Worm (Caenorhabditis elegans) whole organism, L1 larva: Measurements from ENCODE around the gene rnp-5.
A peak's percentile ranks its signal among the peaks of the same experiment; 100 is the strongest.

Experiments
- C16A3.4 ChIP-seq: fragments of 150-350 bp; optimal IDR thresholded peaks from 2 replicates; lab custom pipeline; 2014; ENCODE audit warnings: missing biosample characterization, missing genetic modification characterization
- aha-1 ChIP-seq: fragments of 150-350 bp; optimal IDR thresholded peaks from 2 replicates; lab custom pipeline; 2014; ENCODE audit warnings: missing biosample characterization, missing genetic modification characterization
- alr-1 ChIP-seq: fragments of 200-800 bp; sonication (Bioruptor generic); optimal IDR thresholded peaks from 2 replicates; lab custom pipeline; 2018; ENCODE audit warnings: borderline replicate concordance, mild to moderate bottlenecking, missing genetic modification characterization, missing compliant biosample characterization
- ama-1 ChIP-seq: fragments of 150-350 bp; optimal IDR thresholded peaks from 2 replicates; lab custom pipeline; 2014
- blmp-1 ChIP-seq: fragments of 150-350 bp; optimal IDR thresholded peaks from 2 replicates; lab custom pipeline; 2014; ENCODE audit warnings: missing biosample characterization, missing genetic modification characterization
- ceh-63 ChIP-seq: fragments of 200-800 bp; sonication (Bioruptor generic); optimal IDR thresholded peaks from 2 replicates; lab custom pipeline; 2018; ENCODE audit warnings: mild to moderate bottlenecking, missing genetic modification characterization, missing compliant biosample characterization
- ceh-82 ChIP-seq, 3 experiments: fragments of 150-350 bp in 1 of 3; sonication (generic microtip) in 2 of 3; optimal IDR thresholded peaks; 2 replicates each; lab custom pipeline; 2014 to 2017; ENCODE audit warnings: missing biosample characterization in 3 of 3, missing genetic modification characterization in 3 of 3
- ceh-88 ChIP-seq: fragments of 200-800 bp; sonication (Bioruptor generic); IDR thresholded peaks from 2 replicates; pipeline ENCODE4 v1.3.6; 2022; ENCODE audit warnings: missing genetic modification characterization, missing compliant biosample characterization
- ceh-90 ChIP-seq: sonication (generic microtip); optimal IDR thresholded peaks from 2 replicates; lab custom pipeline; 2016; ENCODE audit warnings: missing genetic modification characterization, missing compliant biosample characterization
- ces-1 ChIP-seq: fragments of 150-350 bp; optimal IDR thresholded peaks from 2 replicates; lab custom pipeline; 2014; ENCODE audit warnings: missing biosample characterization, missing genetic modification reagents, missing genetic modification characterization
- efl-1 ChIP-seq, 4 experiments: fragments of 150-350 bp; optimal IDR thresholded peaks in 3 of 4; peaks in 1 of 4; 1 replicate in 1 of 4; 2 replicates in 3 of 4; lab custom pipeline; 2014; ENCODE audit warnings: missing biosample characterization in 2 of 4, missing genetic modification characterization in 2 of 4, missing genetic modification reagents in 2 of 4
- efl-3 ChIP-seq: fragments of 200-800 bp; sonication (Bioruptor generic); optimal IDR thresholded peaks from 2 replicates; lab custom pipeline; 2018; ENCODE audit warnings: mild to moderate bottlenecking, missing genetic modification characterization, missing compliant biosample characterization
- egl-13 ChIP-seq: sonication (generic microtip); optimal IDR thresholded peaks from 2 replicates; lab custom pipeline; 2016; ENCODE audit warnings: missing genotype, missing genetic modification reagents, missing genetic modification characterization, missing compliant biosample characterization
- egl-27 ChIP-seq, 2 experiments: fragments of 150-350 bp in 1 of 2; sonication (generic microtip); optimal IDR thresholded peaks; 3 replicates each; lab custom pipeline; 2017 to 2018; ENCODE audit warnings: missing biosample characterization in 2 of 2, missing genetic modification characterization in 2 of 2, missing genetic modification reagents in 2 of 2
- elt-3 ChIP-seq, 6 experiments: fragments of 150-350 bp in 1 of 6; sonication (generic microtip); optimal IDR thresholded peaks; 2 replicates each; lab custom pipeline; 2017 to 2018; ENCODE audit warnings: missing biosample characterization in 6 of 6, missing genetic modification characterization in 6 of 6, inconsistent platforms in 1 of 6
- ets-5 ChIP-seq: fragments of 200-800 bp; sonication (Bioruptor generic); IDR thresholded peaks from 2 replicates; pipeline ENCODE4 v1.3.6; 2022; ENCODE audit warnings: missing genetic modification characterization, missing compliant biosample characterization
- fkh-8 ChIP-seq: sonication (generic microtip); optimal IDR thresholded peaks from 2 replicates; lab custom pipeline; 2016; ENCODE audit warnings: mild to moderate bottlenecking, missing genetic modification characterization, missing compliant biosample characterization
- fos-1 ChIP-seq: fragments of 150-350 bp; optimal IDR thresholded peaks from 2 replicates; lab custom pipeline; 2014; ENCODE audit warnings: missing biosample characterization, missing genetic modification characterization
- grh-1 ChIP-seq: fragments of 200-800 bp; sonication (Bioruptor generic); IDR thresholded peaks from 2 replicates; pipeline ENCODE4 v1.3.6; 2022; ENCODE audit warnings: missing genetic modification reagents, missing genetic modification characterization, missing compliant biosample characterization
- hlh-17 ChIP-seq: fragments of 200-800 bp; sonication (Bioruptor generic); optimal IDR thresholded peaks from 2 replicates; lab custom pipeline; 2018; ENCODE audit warnings: missing genetic modification characterization, mild to moderate bottlenecking, missing compliant biosample characterization, moderate library complexity, borderline replicate concordance
- hpl-2 ChIP-seq: fragments of 150-350 bp; optimal IDR thresholded peaks from 2 replicates; lab custom pipeline; 2014; ENCODE audit warnings: missing biosample characterization, missing genetic modification reagents, missing genetic modification characterization
- irx-1 ChIP-seq: sonication (generic microtip); optimal IDR thresholded peaks from 2 replicates; lab custom pipeline; 2016; ENCODE audit warnings: missing genetic modification characterization, missing compliant biosample characterization
- isw-1 ChIP-seq: fragments of 200-800 bp; sonication (Bioruptor generic); IDR thresholded peaks from 2 replicates; pipeline ENCODE4 v1.3.6; 2022; ENCODE audit warnings: missing genetic modification characterization, missing compliant biosample characterization
- jun-1 ChIP-seq: fragments of 150-350 bp; optimal IDR thresholded peaks from 2 replicates; lab custom pipeline; 2014; ENCODE audit warnings: missing biosample characterization, missing genetic modification reagents, missing genetic modification characterization
- lin-13 ChIP-seq: fragments of 150-350 bp; optimal IDR thresholded peaks from 2 replicates; lab custom pipeline; 2014; ENCODE audit warnings: missing biosample characterization, missing genetic modification reagents, missing genetic modification characterization
- lin-14 ChIP-seq: fragments of 200-800 bp; sonication (Bioruptor generic); optimal IDR thresholded peaks from 2 replicates; lab custom pipeline; 2018; ENCODE audit warnings: mild to moderate bottlenecking, missing genetic modification characterization, moderate library complexity, missing compliant biosample characterization
- lin-35 ChIP-seq, 2 experiments: fragments of 150-350 bp; optimal IDR thresholded peaks; 2 replicates each; lab custom pipeline; 2014; ENCODE audit warnings: missing biosample characterization in 2 of 2, missing genetic modification characterization in 2 of 2, missing genetic modification reagents in 2 of 2
- lsy-2 ChIP-seq, 2 experiments: fragments of 150-350 bp; optimal IDR thresholded peaks; 2 replicates each; lab custom pipeline; 2014; ENCODE audit warnings: missing biosample characterization in 2 of 2, missing genetic modification characterization in 2 of 2
- mdl-1 ChIP-seq, 2 experiments: fragments of 150-350 bp; optimal IDR thresholded peaks; 2 replicates each; lab custom pipeline; 2014 to 2017; ENCODE audit warnings: missing biosample characterization in 2 of 2, missing genetic modification characterization in 2 of 2, inconsistent platforms in 1 of 2
- mef-2 ChIP-seq: fragments of 150-350 bp; optimal IDR thresholded peaks from 2 replicates; lab custom pipeline; 2014; ENCODE audit warnings: missing biosample characterization, missing genetic modification characterization
- mep-1 ChIP-seq: fragments of 150-350 bp; optimal IDR thresholded peaks from 2 replicates; lab custom pipeline; 2014; ENCODE audit warnings: missing biosample characterization, missing genetic modification characterization
- nhr-11 ChIP-seq: fragments of 150-350 bp; optimal IDR thresholded peaks from 2 replicates; lab custom pipeline; 2014; ENCODE audit warnings: missing biosample characterization, missing genetic modification characterization
- nhr-20 ChIP-seq: sonication (generic microtip); optimal IDR thresholded peaks from 2 replicates; lab custom pipeline; 2016; ENCODE audit warnings: mild to moderate bottlenecking, missing genetic modification characterization, missing compliant biosample characterization
- nhr-47 ChIP-seq: sonication (generic microtip); optimal IDR thresholded peaks from 2 replicates; lab custom pipeline; 2016; ENCODE audit warnings: mild to moderate bottlenecking, missing genetic modification characterization, moderate library complexity, missing compliant biosample characterization
- nhr-77 ChIP-seq: fragments of 150-350 bp; optimal IDR thresholded peaks from 2 replicates; lab custom pipeline; 2014; ENCODE audit warnings: missing biosample characterization, missing genetic modification characterization
- nhr-90 ChIP-seq: sonication (generic microtip); optimal IDR thresholded peaks from 2 replicates; lab custom pipeline; 2016; ENCODE audit warnings: mild to moderate bottlenecking, missing genetic modification characterization, missing compliant biosample characterization; ENCODE audit not compliant: poor library complexity
- pqm-1 ChIP-seq: sonication (generic microtip); optimal IDR thresholded peaks from 3 replicates; lab custom pipeline; 2017; ENCODE audit warnings: missing biosample characterization, missing genetic modification characterization
- rnt-1 ChIP-seq: sonication (generic microtip); optimal IDR thresholded peaks from 2 replicates; lab custom pipeline; 2016; ENCODE audit warnings: mild to moderate bottlenecking, missing genetic modification characterization, moderate library complexity, missing compliant biosample characterization
- snu-23 ChIP-seq: sonication (generic microtip); optimal IDR thresholded peaks from 2 replicates; lab custom pipeline; 2016; ENCODE audit warnings: missing genetic modification characterization, missing compliant biosample characterization
- sptf-1 ChIP-seq: fragments of 150-350 bp; optimal IDR thresholded peaks from 2 replicates; lab custom pipeline; 2014; ENCODE audit warnings: missing biosample characterization, missing genetic modification characterization
- swsn-7 ChIP-seq: sonication (generic microtip); optimal IDR thresholded peaks from 2 replicates; lab custom pipeline; 2016; ENCODE audit warnings: missing genetic modification characterization, missing compliant biosample characterization
- tlp-1 ChIP-seq: fragments of 150-350 bp; optimal IDR thresholded peaks from 2 replicates; lab custom pipeline; 2014; ENCODE audit warnings: missing biosample characterization, missing genetic modification characterization
- unc-62 ChIP-seq: fragments of 150-350 bp; optimal IDR thresholded peaks from 2 replicates; lab custom pipeline; 2014; ENCODE audit warnings: missing biosample characterization, missing genetic modification reagents, missing genetic modification characterization
- unc-86 ChIP-seq: sonication (generic microtip); optimal IDR thresholded peaks from 2 replicates; lab custom pipeline; 2016; ENCODE audit warnings: missing genetic modification characterization, missing compliant biosample characterization
- xbp-1 ChIP-seq: sonication (generic microtip); optimal IDR thresholded peaks from 2 replicates; lab custom pipeline; 2016; ENCODE audit warnings: missing genetic modification characterization, missing compliant biosample characterization
- zag-1 ChIP-seq: fragments of 150-350 bp; optimal IDR thresholded peaks from 2 replicates; lab custom pipeline; 2014; ENCODE audit warnings: missing biosample characterization, missing genetic modification characterization
- ztf-11 ChIP-seq, 2 experiments: sonication (generic microtip); optimal IDR thresholded peaks; 2 replicates each; lab custom pipeline; 2016 to 2017; ENCODE audit warnings: missing genetic modification characterization in 2 of 2, missing biosample characterization in 1 of 2, missing compliant biosample characterization in 1 of 2

Gene rnp-5

ce11 chrIII:833711-834442, 19.8 kb downstream of the rnp-5 start (continued):
- TF ChIP-seq zag-1 = no peak
- TF ChIP-seq lin-14 (GFP tag; lab: Kevin White, UChicago) = peak; percentile 99
- TF ChIP-seq hlh-17 = no peak
- TF ChIP-seq sptf-1 (tag; lab: Kevin White, UChicago) = no peak
- peak; percentile 94 for TF ChIP-seq C16A3.4 (tag; lab: Kevin White, UChicago)
- peak; percentile 93 for TF ChIP-seq swsn-7 (tag; lab: Kevin White, UChicago)
- TF ChIP-seq ces-1 (GFP tag; lab: Kevin White, UChicago) = no peak
- peak; percentile 79 to 89 for TF ChIP-seq lin-35 (GFP tag; optimal IDR thresholded peaks at IDR 0.05; lab: Kevin White, UChicago)
- peak; percentile 56 for TF ChIP-seq hpl-2 (GFP tag; lab: Kevin White, UChicago)
- TF ChIP-seq ceh-63 (GFP tag; lab: Kevin White, UChicago) = no peak
- TF ChIP-seq lin-13 (GFP tag; lab: Kevin White, UChicago) = peak; percentile 91
- no peak for TF ChIP-seq efl-3 (GFP tag; lab: Kevin White, UChicago)
- TF ChIP-seq ets-5 (GFP tag; lab: Robert Waterston, UW) = no peak
- TF ChIP-seq unc-86 = peak; percentile 80
- TF ChIP-seq ceh-90 (tag; lab: Kevin White, UChicago) = peak; percentile 43
- TF ChIP-seq nhr-11 (tag; lab: Kevin White, UChicago) = peak; percentile 84
- TF ChIP-seq tlp-1 (tag; lab: Kevin White, UChicago) = no peak
- TF ChIP-seq elt-3 (tag; optimal IDR thresholded peaks at IDR 0.05; lab: Kevin White, UChicago) = peak in 5 of 6 experiments; percentile 5 to 84 (median 65)
- peak in 1 of 2 experiments; percentile 11 for TF ChIP-seq ztf-11 (tag; optimal IDR thresholded peaks at IDR 0.05; lab: Kevin White, UChicago)
- peak; percentile 95 for TF ChIP-seq nhr-77 (tag; lab: Kevin White, UChicago)
- TF ChIP-seq ceh-88 = peak; percentile 45; the same call in 1 of the 2 replicates
- peak; percentile 74 to 78 for TF ChIP-seq egl-27 (tag; optimal IDR thresholded peaks at IDR 0.05; lab: Kevin White, UChicago)
- TF ChIP-seq aha-1 (tag; lab: Kevin White, UChicago) = no peak
- peak; percentile 91 for TF ChIP-seq nhr-20 (tag; lab: Kevin White, UChicago)
- peak; percentile 93 for TF ChIP-seq mep-1 (tag; lab: Kevin White, UChicago)
- peak; percentile 85 for TF ChIP-seq fos-1 (tag; lab: Kevin White, UChicago)
- TF ChIP-seq unc-62 (GFP tag; lab: Kevin White, UChicago) = no peak
- peak; percentile 54 for TF ChIP-seq egl-13 (tag; lab: Kevin White, UChicago)
- no peak for TF ChIP-seq grh-1
- TF ChIP-seq efl-1 (optimal IDR thresholded peaks at IDR 0.05; lab: Kevin White, UChicago) = peak; percentile 79 to 90
- TF ChIP-seq efl-1 (GFP tag; optimal IDR thresholded peaks at IDR 0.05 in 1 of 2; lab: Kevin White, UChicago) = peak; percentile 69 to 96
- no peak for TF ChIP-seq mef-2 (tag; lab: Kevin White, UChicago)
- peak; percentile 78 for TF ChIP-seq irx-1 (tag; lab: Kevin White, UChicago)
- peak; percentile 95 for TF ChIP-seq jun-1 (tag; lab: Kevin White, UChicago)
- TF ChIP-seq xbp-1 (tag; lab: Kevin White, UChicago) = peak; percentile 82
- TF ChIP-seq nhr-47 (tag; lab: Kevin White, UChicago) = peak; percentile 91
- TF ChIP-seq ama-1 (lab: Kevin White, UChicago) = peak; percentile 80
- peak; percentile 81 to 95 for TF ChIP-seq lsy-2 (tag; optimal IDR thresholded peaks at IDR 0.05; lab: Kevin White, UChicago)

ce11 chrIII:832855-833504, 20.7 kb downstream of the rnp-5 start, which contains the start of gene zip-2:
Gene zip-2 (plus strand): TSS chrIII:832982.
- peak; percentile 60 for TF ChIP-seq lin-14 (GFP tag; lab: Kevin White, UChicago)
- TF ChIP-seq snu-23 (GFP tag; lab: Kevin White, UChicago) = peak; percentile 36
- peak; percentile 72 for TF ChIP-seq nhr-20 (tag; lab: Kevin White, UChicago)
- peak; percentile 43 for TF ChIP-seq pqm-1 (tag; lab: Kevin White, UChicago)
- no peak for TF ChIP-seq irx-1 (tag; lab: Kevin White, UChicago)
- TF ChIP-seq isw-1 = no peak
- no peak for TF ChIP-seq unc-86
- TF ChIP-seq nhr-90 (tag; lab: Kevin White, UChicago) = peak; percentile 50
- TF ChIP-seq blmp-1 = peak; percentile 39
- peak in 1 of 2 experiments; percentile 48 for TF ChIP-seq lin-35 (GFP tag; optimal IDR thresholded peaks at IDR 0.05; lab: Kevin White, UChicago)
- peak in 1 of 2 experiments; percentile 19 for TF ChIP-seq mdl-1 (tag; optimal IDR thresholded peaks at IDR 0.05; lab: Kevin White, UChicago)
- TF ChIP-seq nhr-47 (tag; lab: Kevin White, UChicago) = peak; percentile 5
- TF ChIP-seq efl-1 (optimal IDR thresholded peaks at IDR 0.05; lab: Kevin White, UChicago) = no peak
- peak in 1 of 2 experiments; percentile 90 for TF ChIP-seq efl-1 (GFP tag; optimal IDR thresholded peaks at IDR 0.05 in 1 of 2; lab: Kevin White, UChicago)
- TF ChIP-seq ztf-11 (tag; optimal IDR thresholded peaks at IDR 0.05; lab: Kevin White, UChicago) = no peak
- peak; percentile 99 for TF ChIP-seq alr-1 (tag; lab: Kevin White, UChicago)
- TF ChIP-seq rnt-1 (tag; lab: Kevin White, UChicago) = no peak
- TF ChIP-seq fkh-8 (tag; lab: Kevin White, UChicago) = peak; percentile 65
- TF ChIP-seq ceh-82 (tag; optimal IDR thresholded peaks at IDR 0.05; lab: Kevin White, UChicago) = no peak
- TF ChIP-seq lsy-2 (tag; optimal IDR thresholded peaks at IDR 0.05; lab: Kevin White, UChicago) = peak in 1 of 2 experiments; percentile 9
- TF ChIP-seq elt-3 (tag; optimal IDR thresholded peaks at IDR 0.05; lab: Kevin White, UChicago) = peak in 2 of 6 experiments; percentile 54 to 74
